Fruit fly (Drosophila melanogaster): ENCODE measurements around the gene spi.

The spi gene

dm6 chr2L:19533247-19533646 lies 43.9 kb downstream of the spi start, which contains the start of gene CG33116 (continued):
- TF ChIP-seq nom (GFP tag; optimal IDR thresholded peaks at IDR 0.05): peak; percentile 70
- TF ChIP-seq CG6689 (GFP tag; IDR thresholded peaks at IDR 0.05): peak; percentile 64
- peak; percentile 10 for TF ChIP-seq fd3F (GFP tag; optimal IDR thresholded peaks at IDR 0.05)
- TF ChIP-seq btn (GFP tag; optimal IDR thresholded peaks at IDR 0.05): peak; percentile 59
- TF ChIP-seq gsb (GFP tag; IDR thresholded peaks at IDR 0.05): peak; percentile 63
- TF ChIP-seq CG17802 (tag; optimal IDR thresholded peaks at IDR 0.05): peak; percentile 59
- no peak for TF ChIP-seq Dfd (GFP tag; optimal IDR thresholded peaks at IDR 0.05)
- TF ChIP-seq sim (GFP tag; IDR thresholded peaks at IDR 0.05): 0 out of 2 replicates have a peak, but pooled peaks have one; percentile 52
- TF ChIP-seq PHDP (tag; optimal IDR thresholded peaks at IDR 0.05): peak; percentile 74
- peak; percentile 44 for TF ChIP-seq Lhr (GFP tag; optimal IDR thresholded peaks at IDR 0.05)
- TF ChIP-seq CG6683 (GFP tag; optimal IDR thresholded peaks at IDR 0.05): peak; percentile 30
- peak; percentile 68 for TF ChIP-seq Hr39 (optimal IDR thresholded peaks at IDR 0.05)
- peak; percentile 10; the same call in 1 of the 2 replicates for TF ChIP-seq Ravus (GFP tag; IDR thresholded peaks at IDR 0.05)
- TF ChIP-seq chm (GFP tag; IDR thresholded peaks at IDR 0.05): peak; percentile 86
- TF ChIP-seq org-1 (GFP tag; optimal IDR thresholded peaks at IDR 0.05): peak; percentile 75
- TF ChIP-seq CG9215 (GFP tag; IDR thresholded peaks at IDR 0.05): peak; percentile 51; the same call in 1 of the 2 replicates
- TF ChIP-seq jing (GFP tag; optimal IDR thresholded peaks at IDR 0.05): peak; percentile 56
- TF ChIP-seq CG12219 (GFP tag; optimal IDR thresholded peaks at IDR 0.05): peak; percentile 74
- peak in 1 of 2 experiments; percentile 25 for TF ChIP-seq insv (GFP tag; optimal IDR thresholded peaks at IDR 0.05)
- no peak for TF ChIP-seq lov (optimal IDR thresholded peaks at IDR 0.05)
- peak; percentile 81 for TF ChIP-seq lov (GFP tag; IDR thresholded peaks at IDR 0.05)
- TF ChIP-seq CG14441 (GFP tag; IDR thresholded peaks at IDR 0.05): peak; percentile 71
- TF ChIP-seq CG8944 (GFP tag; optimal IDR thresholded peaks at IDR 0.05): peak; percentile 87
- peak; percentile 69 for TF ChIP-seq schlank (tag; optimal IDR thresholded peaks at IDR 0.05)
- TF ChIP-seq CG10565 (GFP tag; optimal IDR thresholded peaks at IDR 0.05): peak; percentile 19
- peak; percentile 83 for TF ChIP-seq Fer1 (GFP tag; optimal IDR thresholded peaks at IDR 0.05)
- peak; percentile 66 for TF ChIP-seq Ssrp (tag; optimal IDR thresholded peaks at IDR 0.05)
- peak; percentile 82 for TF ChIP-seq phol (tag; optimal IDR thresholded peaks at IDR 0.05)
- peak; percentile 36 for TF ChIP-seq kay (GFP tag; optimal IDR thresholded peaks at IDR 0.05)
- TF ChIP-seq CG4730 (GFP tag; IDR thresholded peaks at IDR 0.05): peak; percentile 55
- peak; percentile 68 for TF ChIP-seq BtbVII (GFP tag; optimal IDR thresholded peaks at IDR 0.05)
- TF ChIP-seq CG12942 (GFP tag; optimal IDR thresholded peaks at IDR 0.05): peak; percentile 81
- TF ChIP-seq cwo (GFP tag; optimal IDR thresholded peaks at IDR 0.05): peak; percentile 58
- TF ChIP-seq ranshi (GFP tag; IDR thresholded peaks at IDR 0.05): peak; percentile 77; the same call in 1 of the 2 replicates
- TF ChIP-seq unc-4 (GFP tag; IDR thresholded peaks at IDR 0.05; ENCODE audit: partially characterized antibody): no peak
- TF ChIP-seq CG13123 (GFP tag; optimal IDR thresholded peaks at IDR 0.05): peak; percentile 76
- peak; percentile 100 for TF ChIP-seq CG11696 (GFP tag; IDR thresholded peaks at IDR 0.05)
- TF ChIP-seq E2f1 (GFP tag; IDR thresholded peaks at IDR 0.05): peak; percentile 72
- TF ChIP-seq CG1602 (GFP tag; optimal IDR thresholded peaks at IDR 0.05): peak; percentile 75
- no peak for TF ChIP-seq h (optimal IDR thresholded peaks at IDR 0.05)
- peak; percentile 88 for TF ChIP-seq Hmr (GFP tag; optimal IDR thresholded peaks at IDR 0.05)
- TF ChIP-seq CG2116 (GFP tag; optimal IDR thresholded peaks at IDR 0.05): peak; percentile 63
- TF ChIP-seq Nf-YC (tag; optimal IDR thresholded peaks at IDR 0.05): peak; percentile 51
- TF ChIP-seq B-H1 (GFP tag; IDR thresholded peaks at IDR 0.05): peak; percentile 44; the same call in 1 of the 3 replicates
- no peak; the same call in 1 of the 2 replicates for TF ChIP-seq CG42726 (GFP tag; IDR thresholded peaks at IDR 0.05; ENCODE audit: partially characterized antibody)
- TF ChIP-seq dmrt11E (tag; optimal IDR thresholded peaks at IDR 0.05): peak; percentile 81
- peak; percentile 23 for TF ChIP-seq CG9797 (GFP tag; optimal IDR thresholded peaks at IDR 0.05)
- TF ChIP-seq tup (GFP tag; optimal IDR thresholded peaks at IDR 0.05): peak; percentile 66
- TF ChIP-seq CG9609 (GFP tag; optimal IDR thresholded peaks at IDR 0.05): peak; percentile 83
- TF ChIP-seq rib (GFP tag; IDR thresholded peaks at IDR 0.05): peak; percentile 78
- no peak for TF ChIP-seq Trl (optimal IDR thresholded peaks at IDR 0.05)
- peak; percentile 88 for TF ChIP-seq Trl (GFP tag; optimal IDR thresholded peaks at IDR 0.05)
